Worm (Caenorhabditis elegans): ENCODE measurements around the gene cls-1.

DNA sequence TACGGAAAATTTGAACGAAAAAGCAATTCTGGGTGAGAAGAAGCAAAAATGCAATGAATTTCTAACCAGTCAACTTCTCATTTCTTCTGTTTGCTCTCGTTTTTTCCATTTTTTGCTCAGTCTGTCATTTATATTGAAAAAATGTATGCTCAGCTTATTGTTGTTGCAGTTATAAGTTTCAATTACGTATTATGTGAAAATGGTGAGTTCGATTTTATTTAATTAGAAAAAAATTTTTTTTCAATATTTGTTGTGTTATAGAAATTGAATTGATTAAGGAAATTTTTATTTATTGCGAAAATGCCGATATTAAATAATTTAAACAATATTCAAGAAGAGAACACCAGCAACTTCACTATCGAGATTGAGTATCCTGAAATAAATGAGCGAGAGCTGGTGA lies 53.9 kb downstream of the cls-1 start, which contains the start of gene lgc-12:
- TF ChIP-seq W03F9.2 (tag; optimal IDR thresholded peaks at IDR 0.05), result no peak
- TF ChIP-seq him-1 (tag; optimal IDR thresholded peaks at IDR 0.05), result no peak
- no peak for TF ChIP-seq dao-5 (tag; optimal IDR thresholded peaks at IDR 0.05)

Measured in whole organism, L4/young adult.